Fruit fly (Drosophila melanogaster) whole organism: ENCODE measurements around the gene ed.

ENCODE experiments used
- CG8478 ChIP-seq: fragments of >200 bp; optimal IDR thresholded peaks from 2 replicates; lab custom pipeline; 2018; ENCODE audit warnings: inconsistent platforms
- Dll ChIP-seq: fragments of >200 bp; optimal IDR thresholded peaks from 2 replicates; lab custom pipeline; 2017
- pan ChIP-seq: fragments of >200 bp; optimal IDR thresholded peaks from 2 replicates; lab custom pipeline; 2017
- psq ChIP-seq: fragments of >200 bp; optimal IDR thresholded peaks from 2 replicates; lab custom pipeline; 2017
- usp ChIP-seq: fragments of >200 bp; optimal IDR thresholded peaks from 2 replicates; lab custom pipeline; 2017; ENCODE audit warnings: missing biosample characterization, missing genetic modification characterization, mixed read lengths

dm6 chr2L:4028697-4029096, 2.5 kb upstream of the ed start:
- no peak for TF ChIP-seq psq (lab: Kevin White, UChicago)
- no peak for TF ChIP-seq Dll (lab: Kevin White, UChicago)
- no peak for TF ChIP-seq pan
- TF ChIP-seq CG8478 (lab: Kevin White, UChicago), result no peak
- TF ChIP-seq usp (GFP tag; lab: Kevin White, UChicago), result no peak
